Worm (Caenorhabditis elegans) whole organism, young adult: ENCODE data around the gene viro-2.
A peak's percentile ranks its signal among the peaks of the same experiment; 100 is the strongest.

ENCODE experiments used
- B0019.2 ChIP-seq: fragments of 200-800 bp; sonication (Bioruptor generic); conservative IDR thresholded peaks from 2 replicates; pipeline ENCODE4 v1.3.6; 2022; ENCODE audit warnings: missing genetic modification reagents, missing genetic modification characterization, missing compliant biosample characterization
- B0336.3 ChIP-seq: fragments of 200-800 bp; sonication (Bioruptor generic); IDR thresholded peaks from 2 replicates; pipeline ENCODE4 v1.3.6; 2022; ENCODE audit warnings: missing genetic modification characterization, missing compliant biosample characterization
- C17E4.6 ChIP-seq: fragments of 200-800 bp; sonication (Bioruptor generic); IDR thresholded peaks from 2 replicates; pipeline ENCODE4 v1.3.6; 2022; ENCODE audit warnings: missing genetic modification reagents, missing genetic modification characterization, missing compliant biosample characterization
- D2030.7 ChIP-seq: fragments of 200-800 bp; sonication (Bioruptor generic); IDR thresholded peaks from 2 replicates; pipeline ENCODE4 v1.3.6; 2022; ENCODE audit warnings: missing genetic modification reagents, missing genetic modification characterization, missing compliant biosample characterization
- F23B12.7 ChIP-seq: sonication (generic microtip); optimal IDR thresholded peaks from 2 replicates; lab custom pipeline; 2017; ENCODE audit warnings: missing genetic modification characterization, mild to moderate bottlenecking, missing compliant biosample characterization, antibody characterized with exemption, moderate library complexity; ENCODE audit not compliant: insufficient read depth
- F33H1.4 ChIP-seq: fragments of 200-800 bp; sonication (Bioruptor generic); IDR thresholded peaks from 2 replicates; pipeline ENCODE4 v1.3.6; 2022; ENCODE audit warnings: missing genetic modification reagents, missing genetic modification characterization, missing compliant biosample characterization
- F37B4.10 ChIP-seq: fragments of 200-800 bp; sonication (Bioruptor generic); IDR thresholded peaks from 2 replicates; pipeline ENCODE4 v1.3.6; 2022; ENCODE audit warnings: missing genetic modification characterization, missing compliant biosample characterization
- F39B2.1 ChIP-seq: fragments of 200-800 bp; sonication (Bioruptor generic); IDR thresholded peaks from 2 replicates; pipeline ENCODE4 v1.3.6; 2022; ENCODE audit warnings: missing genetic modification reagents, missing genetic modification characterization, missing compliant biosample characterization
- F55B11.4 ChIP-seq: sonication (generic microtip); optimal IDR thresholded peaks from 2 replicates; lab custom pipeline; 2016; ENCODE audit warnings: missing compliant biosample characterization, missing genetic modification characterization, borderline replicate concordance; ENCODE audit not compliant: insufficient read depth
- F57C9.4 ChIP-seq: sonication (generic microtip); optimal IDR thresholded peaks from 2 replicates; lab custom pipeline; 2017; ENCODE audit warnings: mild to moderate bottlenecking, missing genetic modification characterization, missing compliant biosample characterization
- K12H6.12 ChIP-seq: fragments of 200-800 bp; sonication (Bioruptor generic); optimal IDR thresholded peaks from 2 replicates; lab custom pipeline; 2018; ENCODE audit warnings: mild to moderate bottlenecking, missing genetic modification characterization, missing compliant biosample characterization
- T26A5.8 ChIP-seq: sonication (generic microtip); optimal IDR thresholded peaks from 2 replicates; lab custom pipeline; 2016; ENCODE audit warnings: missing genetic modification characterization, missing compliant biosample characterization
- Y53G8AR.9 ChIP-seq: fragments of 200-800 bp; sonication (Bioruptor generic); conservative IDR thresholded peaks from 2 replicates; pipeline ENCODE4 v1.3.6; 2022; ENCODE audit warnings: missing genetic modification reagents, missing genetic modification characterization, missing compliant biosample characterization
- Y67H2A.10 ChIP-seq: fragments of 200-800 bp; sonication (Bioruptor generic); conservative IDR thresholded peaks from 2 replicates; pipeline ENCODE4 v1.3.6; 2022; ENCODE audit warnings: missing genetic modification reagents, missing genetic modification characterization, missing compliant biosample characterization
- Y79H2A.3 ChIP-seq: fragments of 200-800 bp; sonication (Bioruptor generic); conservative IDR thresholded peaks from 2 replicates; pipeline ENCODE4 v1.3.6; 2022; ENCODE audit warnings: missing genetic modification reagents, missing genetic modification characterization, missing compliant biosample characterization
- aptf-2 ChIP-seq: fragments of 200-800 bp; sonication (Bioruptor generic); conservative IDR thresholded peaks from 2 replicates; pipeline ENCODE4 v1.3.6; 2022; ENCODE audit warnings: missing genetic modification reagents, missing genetic modification characterization, missing compliant biosample characterization
- attf-3 ChIP-seq: fragments of 200-800 bp; sonication (Bioruptor generic); conservative IDR thresholded peaks from 2 replicates; pipeline ENCODE4 v1.3.6; 2022; ENCODE audit warnings: missing genetic modification reagents, missing genetic modification characterization, missing compliant biosample characterization
- attf-5 ChIP-seq: fragments of 200-800 bp; sonication (Bioruptor generic); optimal IDR thresholded peaks from 2 replicates; lab custom pipeline; 2018; ENCODE audit warnings: mild to moderate bottlenecking, missing genetic modification characterization, missing compliant biosample characterization
- cebp-2 ChIP-seq: fragments of 200-800 bp; sonication (Bioruptor generic); IDR thresholded peaks from 2 replicates; pipeline ENCODE4 v1.3.6; 2022; ENCODE audit warnings: missing genetic modification characterization, missing compliant biosample characterization
- ceh-100 ChIP-seq: fragments of 200-800 bp; sonication (Bioruptor generic); IDR thresholded peaks from 2 replicates; pipeline ENCODE4 v1.3.6; 2022; ENCODE audit warnings: missing genetic modification reagents, missing genetic modification characterization, missing compliant biosample characterization
- ceh-27 ChIP-seq: fragments of 200-800 bp; sonication (Bioruptor generic); optimal IDR thresholded peaks from 2 replicates; lab custom pipeline; 2018; ENCODE audit warnings: mild to moderate bottlenecking, missing genetic modification characterization, moderate library complexity, missing compliant biosample characterization
- die-1 ChIP-seq: sonication (generic microtip); optimal IDR thresholded peaks from 2 replicates; lab custom pipeline; 2016; ENCODE audit warnings: missing genotype, mild to moderate bottlenecking, missing genetic modification characterization, missing compliant biosample characterization
- dpl-1 ChIP-seq: fragments of 150-350 bp; optimal IDR thresholded peaks from 2 replicates; lab custom pipeline; 2014; ENCODE audit warnings: missing biosample characterization, missing genetic modification reagents, missing genetic modification characterization
- egl-44 ChIP-seq: fragments of 200-800 bp; sonication (Bioruptor generic); IDR thresholded peaks from 2 replicates; pipeline ENCODE4 v1.3.6; 2022; ENCODE audit warnings: missing genetic modification reagents, missing genetic modification characterization, missing compliant biosample characterization
- egrh-3 ChIP-seq: fragments of 200-800 bp; sonication (Bioruptor generic); IDR thresholded peaks from 2 replicates; pipeline ENCODE4 v1.3.6; 2022; ENCODE audit warnings: missing genetic modification reagents, missing genetic modification characterization, missing compliant biosample characterization
- gei-17 ChIP-seq: fragments of 200-800 bp; sonication (Bioruptor generic); optimal IDR thresholded peaks from 2 replicates; lab custom pipeline; 2018; ENCODE audit warnings: mild to moderate bottlenecking, missing genetic modification characterization, missing compliant biosample characterization
- hmg-1.2 ChIP-seq: fragments of 200-800 bp; sonication (Bioruptor generic); IDR thresholded peaks from 2 replicates; pipeline ENCODE4 v1.3.6; 2022; ENCODE audit warnings: missing genetic modification reagents, missing genetic modification characterization, missing compliant biosample characterization
- lin-26 ChIP-seq: fragments of 200-800 bp; sonication (Bioruptor generic); IDR thresholded peaks from 2 replicates; pipeline ENCODE4 v1.3.6; 2022; ENCODE audit warnings: missing genetic modification reagents, missing genetic modification characterization, missing compliant biosample characterization
- lin-40 ChIP-seq: sonication (generic microtip); optimal IDR thresholded peaks from 2 replicates; lab custom pipeline; 2016; ENCODE audit warnings: missing genetic modification characterization, mild to moderate bottlenecking, missing compliant biosample characterization, missing genotype, missing genetic modification reagents
- lsl-1 ChIP-seq: fragments of 200-800 bp; sonication (Bioruptor generic); optimal IDR thresholded peaks from 2 replicates; lab custom pipeline; 2018; ENCODE audit warnings: mild to moderate bottlenecking, missing genetic modification characterization, moderate library complexity, missing compliant biosample characterization
- madf-6 ChIP-seq: fragments of 200-800 bp; sonication (Bioruptor generic); IDR thresholded peaks from 2 replicates; pipeline ENCODE4 v1.3.6; 2022; ENCODE audit warnings: missing genetic modification reagents, missing genetic modification characterization, missing compliant biosample characterization
- mcd-1 ChIP-seq: fragments of 200-800 bp; sonication (Bioruptor generic); IDR thresholded peaks from 2 replicates; pipeline ENCODE4 v1.3.6; 2022; ENCODE audit warnings: missing genetic modification reagents, missing genetic modification characterization, missing compliant biosample characterization
- mxl-1 ChIP-seq: sonication (generic microtip); optimal IDR thresholded peaks from 2 replicates; lab custom pipeline; 2016; ENCODE audit warnings: missing genetic modification characterization, missing compliant biosample characterization
- nfya-1 ChIP-seq: sonication (generic microtip); optimal IDR thresholded peaks from 2 replicates; lab custom pipeline; 2017; ENCODE audit warnings: antibody characterized with exemption, missing compliant biosample characterization, missing genetic modification characterization, borderline replicate concordance; ENCODE audit not compliant: insufficient read depth
- nhr-120 ChIP-seq: fragments of 200-800 bp; sonication (Bioruptor generic); IDR thresholded peaks from 2 replicates; pipeline ENCODE4 v1.3.6; 2022; ENCODE audit warnings: missing genetic modification characterization, missing compliant biosample characterization
- repo-1 ChIP-seq: sonication (generic microtip); optimal IDR thresholded peaks from 2 replicates; lab custom pipeline; 2017; ENCODE audit warnings: mild to moderate bottlenecking, missing genetic modification characterization, missing compliant biosample characterization
- rpc-1 ChIP-seq, 2 experiments: fragments of 150-350 bp in 1 of 2; sonication (generic microtip) in 1 of 2; optimal IDR thresholded peaks; 2 replicates each; lab custom pipeline; 2014 to 2018; ENCODE audit warnings: missing biosample characterization in 1 of 2, missing genetic modification characterization in 1 of 2, missing genetic modification reagents in 1 of 2, missing genotype in 1 of 2
- sptf-2 ChIP-seq: fragments of 200-800 bp; sonication (Bioruptor generic); optimal IDR thresholded peaks from 2 replicates; lab custom pipeline; 2018; ENCODE audit warnings: mild to moderate bottlenecking, missing genetic modification characterization, missing compliant biosample characterization
- tbx-9 ChIP-seq: sonication (generic microtip); optimal IDR thresholded peaks from 2 replicates; lab custom pipeline; 2016; ENCODE audit warnings: borderline replicate concordance, missing genetic modification characterization, inconsistent platforms, missing compliant biosample characterization
- unc-130 ChIP-seq: sonication (generic microtip); optimal IDR thresholded peaks from 2 replicates; lab custom pipeline; 2016; ENCODE audit warnings: missing genetic modification reagents, missing genetic modification characterization, missing compliant biosample characterization
- xnd-1 ChIP-seq: sonication (generic microtip); optimal IDR thresholded peaks from 2 replicates; lab custom pipeline; 2016; ENCODE audit warnings: missing genotype, missing genetic modification reagents, missing genetic modification characterization, missing compliant biosample characterization
- zfh-2 ChIP-seq: fragments of 200-800 bp; sonication (Bioruptor generic); conservative IDR thresholded peaks from 2 replicates; pipeline ENCODE4 v1.3.6; 2022; ENCODE audit warnings: missing genetic modification reagents, missing genetic modification characterization, missing compliant biosample characterization
- zim-3 ChIP-seq: sonication (generic microtip); optimal IDR thresholded peaks from 2 replicates; lab custom pipeline; 2017; ENCODE audit warnings: mild to moderate bottlenecking, missing genetic modification characterization, moderate library complexity, missing compliant biosample characterization
- ztf-25 ChIP-seq: fragments of 200-800 bp; sonication (Bioruptor generic); IDR thresholded peaks from 2 replicates; pipeline ENCODE4 v1.3.6; 2022; ENCODE audit warnings: missing genetic modification reagents, missing genetic modification characterization, missing compliant biosample characterization
- ztf-3 ChIP-seq: fragments of 200-800 bp; sonication (Bioruptor generic); optimal IDR thresholded peaks from 2 replicates; lab custom pipeline; 2018; ENCODE audit warnings: mild to moderate bottlenecking, missing genetic modification characterization, missing compliant biosample characterization
- ztf-6 ChIP-seq: fragments of 200-800 bp; sonication (Bioruptor generic); IDR thresholded peaks from 2 replicates; pipeline ENCODE4 v1.3.6; 2022; ENCODE audit warnings: missing genetic modification reagents, missing genetic modification characterization, missing compliant biosample characterization

Gene viro-2

ce11 chrIII:7154526-7154925 lies 25.8 kb downstream of the viro-2 start:
- TF ChIP-seq nfya-1 (tag; lab: Kevin White, UChicago) (no peak), ztf-6 (no peak), madf-6 (no peak), hmg-1.2 (GFP tag; lab: Robert Waterston, UW) (peak; percentile 4; the same call in 1 of the 2 replicates), lin-26 (GFP tag; lab: Robert Waterston, UW) (0 out of 2 replicates have a peak, but pooled peaks have one; percentile 23), B0336.3 (no peak), attf-3 (GFP tag; lab: Robert Waterston, UW) (no peak)

- peak; percentile 55 for TF ChIP-seq repo-1 (tag; lab: Kevin White, UChicago)
- TF ChIP-seq aptf-2 (GFP tag; lab: Robert Waterston, UW): no peak
- TF ChIP-seq rpc-1 (optimal IDR thresholded peaks at IDR 0.05; lab: Kevin White, UChicago): no peak
- no peak for TF ChIP-seq rpc-1 (tag; optimal IDR thresholded peaks at IDR 0.05; lab: Kevin White, UChicago)
- no peak for TF ChIP-seq T26A5.8 (tag; lab: Kevin White, UChicago)
- TF ChIP-seq mxl-1 (tag; lab: Kevin White, UChicago): no peak
- TF ChIP-seq ztf-3 (GFP tag; lab: Kevin White, UChicago): peak; percentile 45
- no peak for TF ChIP-seq unc-130 (GFP tag; lab: Kevin White, UChicago)
- TF ChIP-seq ztf-6: no peak
- peak; percentile 83 for TF ChIP-seq ceh-27 (GFP tag; lab: Kevin White, UChicago)
- TF ChIP-seq ztf-25 (GFP tag; lab: Robert Waterston, UW): no peak
- no peak for TF ChIP-seq cebp-2
- TF ChIP-seq lsl-1 (GFP tag; lab: Kevin White, UChicago): peak; percentile 3
- no peak for TF ChIP-seq egl-44 (GFP tag; lab: Robert Waterston, UW)
- TF ChIP-seq egrh-3 (GFP tag; lab: Robert Waterston, UW): peak; percentile 60; the same call in 1 of the 2 replicates
- TF ChIP-seq F37B4.10: no peak
- peak; percentile 59 for TF ChIP-seq Y53G8AR.9
- peak; percentile 42; the same call in 1 of the 2 replicates for TF ChIP-seq Y67H2A.10 (GFP tag; lab: Robert Waterston, UW)
- no peak for TF ChIP-seq sptf-2
- peak; percentile 25; the same call in 1 of the 2 replicates for TF ChIP-seq F33H1.4 (GFP tag; lab: Robert Waterston, UW)
- peak; percentile 12 for TF ChIP-seq gei-17 (GFP tag; lab: Kevin White, UChicago)
- TF ChIP-seq madf-6: 0 out of 2 replicates have a peak, but pooled peaks have one; percentile 18
- no peak for TF ChIP-seq D2030.7 (GFP tag; lab: Robert Waterston, UW)
- TF ChIP-seq F39B2.1 (GFP tag; lab: Robert Waterston, UW): 0 out of 2 replicates have a peak, but pooled peaks have one; percentile 43
- no peak for TF ChIP-seq F23B12.7 (tag; lab: Kevin White, UChicago)
- peak; percentile 89 for TF ChIP-seq lin-40
- TF ChIP-seq K12H6.12 (tag; lab: Kevin White, UChicago): peak; percentile 94
- 0 out of 2 replicates have a peak, but pooled peaks have one; percentile 19 for TF ChIP-seq C17E4.6 (GFP tag; lab: Robert Waterston, UW)
- TF ChIP-seq ceh-100 (GFP tag; lab: Robert Waterston, UW): 0 out of 2 replicates have a peak, but pooled peaks have one; percentile 44
- no peak for TF ChIP-seq xnd-1 (tag; lab: Kevin White, UChicago)
- no peak for TF ChIP-seq F55B11.4 (tag; lab: Kevin White, UChicago)
- no peak for TF ChIP-seq dpl-1
- TF ChIP-seq Y79H2A.3 (GFP tag; lab: Robert Waterston, UW): 0 out of 2 replicates have a peak, but pooled peaks have one; percentile 44
- TF ChIP-seq nfya-1 (tag; lab: Kevin White, UChicago): no peak
- TF ChIP-seq die-1 (tag; lab: Kevin White, UChicago): peak; percentile 39
- no peak for TF ChIP-seq nhr-120 (GFP tag; lab: Robert Waterston, UW)
- TF ChIP-seq attf-5 (GFP tag; lab: Kevin White, UChicago): peak; percentile 80
- peak; percentile 71 for TF ChIP-seq mcd-1 (GFP tag; lab: Robert Waterston, UW)
- no peak for TF ChIP-seq zim-3 (tag; lab: Kevin White, UChicago)
- peak; percentile 81 for TF ChIP-seq zfh-2 (GFP tag; lab: Robert Waterston, UW)
- no peak for TF ChIP-seq tbx-9 (tag; lab: Kevin White, UChicago)
- no peak for TF ChIP-seq B0019.2 (GFP tag; lab: Robert Waterston, UW)
- TF ChIP-seq F57C9.4 (tag; lab: Kevin White, UChicago): no peak
These were observed 26.9 kb downstream of the viro-2 start for ce11 chrIII:7155631-7156030.
